Worm (Caenorhabditis elegans) whole organism, L4/young adult: ENCODE data around the gene Y17D7C.2.
"Not testable (repeated sequence)": the region's sequence is repeated elsewhere in the genome, so short reads cannot be mapped to it uniquely, and the experiment has no call there.

Source experiments
- W03F9.2 ChIP-seq: fragments of 150-350 bp; optimal IDR thresholded peaks from 2 replicates; lab custom pipeline; 2014; ENCODE audit warnings: missing biosample characterization, missing genetic modification characterization
- dao-5 ChIP-seq: sonication (generic microtip); optimal IDR thresholded peaks from 2 replicates; lab custom pipeline; 2016; ENCODE audit warnings: missing genotype, missing genetic modification characterization, moderate library complexity, missing compliant biosample characterization
- him-1 ChIP-seq: sonication (generic microtip); optimal IDR thresholded peaks from 2 replicates; lab custom pipeline; 2016; ENCODE audit warnings: missing genotype, missing genetic modification reagents, missing genetic modification characterization, missing compliant biosample characterization

Gene Y17D7C.2

DNA sequence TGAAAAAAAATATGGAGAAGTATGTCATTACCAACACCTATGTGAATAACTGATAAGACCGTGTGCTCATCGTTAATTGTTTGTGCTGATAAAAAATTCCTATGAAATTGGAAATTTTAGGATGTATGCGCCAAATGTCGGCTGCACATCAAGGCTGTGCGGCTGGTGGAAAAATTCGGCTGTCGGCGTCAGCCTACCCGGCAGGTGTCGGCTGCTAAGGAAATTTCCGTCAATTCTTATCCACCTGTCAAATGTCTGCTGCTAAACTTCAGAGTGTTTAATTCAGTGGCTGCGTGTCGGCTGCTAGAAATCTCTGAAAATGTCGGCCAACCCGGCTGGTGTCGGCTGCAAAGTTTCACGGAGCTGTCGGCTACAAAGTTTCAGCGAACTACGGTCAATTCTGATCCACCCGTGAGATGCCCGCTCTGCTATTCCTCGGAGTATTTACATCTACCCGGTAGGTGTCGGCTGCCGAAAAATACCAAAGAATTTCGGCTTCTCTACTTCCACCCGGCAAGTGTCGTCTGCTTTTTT lies at the start of gene Y17D7C.2:
Y17D7C.2 (minus strand) TSS at position 32 of the 534 bp plus-strand sequence.
- TF ChIP-seq W03F9.2 (tag; lab: Kevin White, UChicago) = no peak
- TF ChIP-seq him-1 (tag; lab: Kevin White, UChicago) = no peak
- no peak for TF ChIP-seq dao-5

DNA sequence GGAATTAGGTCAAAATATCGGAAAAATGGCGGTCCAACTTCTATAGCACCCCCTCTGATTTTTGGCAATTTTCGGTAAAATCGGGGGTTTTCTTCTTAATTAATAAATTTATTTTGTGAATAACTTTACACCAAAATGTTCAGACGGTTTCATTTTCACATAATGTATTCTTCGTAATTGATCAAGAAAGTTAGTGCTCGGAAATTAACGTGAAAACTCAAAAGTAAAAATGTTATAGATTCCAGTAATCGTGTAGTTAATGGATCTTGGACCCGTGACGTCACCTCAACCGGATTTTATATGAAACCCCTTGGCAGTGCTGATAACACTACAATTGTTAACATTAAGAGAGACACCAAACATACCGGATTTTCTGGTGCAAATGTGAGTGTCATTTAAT lies 42.3 kb upstream of the Y17D7C.2 start, which contains the start of gene F11D11.22:
F11D11.22 (plus strand) TSS at position 301 of the 400 bp plus-strand sequence.
- not testable (repeated sequence) for TF ChIP-seq W03F9.2 (tag; lab: Kevin White, UChicago); dao-5; him-1 (tag; lab: Kevin White, UChicago)

ce11 chrV:18761078-18761477 lies 41.3 kb upstream of the Y17D7C.2 start, which contains the start of gene F11D11.4:
Gene F11D11.4, plus strand, starts transcription at chrV:18761378.
- TF ChIP-seq him-1 (tag; lab: Kevin White, UChicago) (no peak), W03F9.2 (tag; lab: Kevin White, UChicago) (no peak), dao-5 (no peak)

DNA sequence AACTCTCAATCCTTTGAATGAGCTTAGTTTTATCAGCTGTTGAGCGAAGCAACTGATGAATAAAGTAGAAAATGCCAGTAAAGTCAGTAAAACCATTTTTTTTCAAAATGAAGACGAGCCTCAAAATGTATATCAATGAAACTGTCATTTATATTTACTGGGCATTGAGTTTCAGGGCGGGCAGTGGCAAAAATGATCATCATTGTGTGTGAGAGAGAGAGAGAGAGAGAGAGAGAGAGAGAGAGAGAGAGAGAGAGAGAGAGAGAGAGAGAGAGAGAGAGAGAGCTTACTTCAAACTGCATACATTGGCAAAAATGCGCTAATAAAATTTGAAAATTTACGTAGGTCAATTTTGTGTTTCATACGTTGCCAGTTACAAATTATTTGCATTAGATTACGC lies 40.4 kb upstream of the Y17D7C.2 start, which contains the start of gene F11D11.3:
F11D11.3 (minus strand) TSS at position 101 of the 400 bp plus-strand sequence.
- TF ChIP-seq dao-5 (no peak), him-1 (tag; lab: Kevin White, UChicago) (no peak), W03F9.2 (tag; lab: Kevin White, UChicago) (no peak)

DNA sequence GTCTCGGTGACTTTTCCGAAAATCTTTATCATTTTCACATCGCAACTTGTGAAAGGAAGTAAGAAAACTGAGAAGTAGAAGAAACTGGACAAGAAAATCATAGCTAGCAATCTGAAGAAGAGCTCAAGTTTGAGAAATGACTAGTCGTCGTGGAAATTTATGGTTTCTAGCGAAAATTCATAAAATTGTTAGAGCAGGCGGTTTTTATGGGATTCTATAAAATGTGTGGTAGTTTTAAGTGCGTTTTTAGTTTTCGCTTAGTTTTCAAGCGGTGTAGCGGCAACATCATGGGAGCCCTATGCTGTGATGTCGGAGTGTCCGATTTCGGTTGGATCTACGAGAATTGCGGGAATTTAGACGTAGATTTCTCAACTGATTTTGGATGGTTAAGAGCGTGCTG lies 34.5 kb upstream of the Y17D7C.2 start, which contains the start of gene clec-254:
clec-254 (minus strand) TSS at position 101 of the 400 bp plus-strand sequence.
- not testable (repeated sequence) for TF ChIP-seq dao-5; him-1 (tag; lab: Kevin White, UChicago); W03F9.2 (tag; lab: Kevin White, UChicago)

- TF ChIP-seq dao-5 (no peak), him-1 (tag; lab: Kevin White, UChicago) (no peak), W03F9.2 (tag; lab: Kevin White, UChicago) (no peak)
Measured at ce11 chrV:18753036-18753435, 33.2 kb upstream of the Y17D7C.2 start, which contains the start of gene F11D11.6. Gene F11D11.6, minus strand, starts transcription at chrV:18753136.

DNA sequence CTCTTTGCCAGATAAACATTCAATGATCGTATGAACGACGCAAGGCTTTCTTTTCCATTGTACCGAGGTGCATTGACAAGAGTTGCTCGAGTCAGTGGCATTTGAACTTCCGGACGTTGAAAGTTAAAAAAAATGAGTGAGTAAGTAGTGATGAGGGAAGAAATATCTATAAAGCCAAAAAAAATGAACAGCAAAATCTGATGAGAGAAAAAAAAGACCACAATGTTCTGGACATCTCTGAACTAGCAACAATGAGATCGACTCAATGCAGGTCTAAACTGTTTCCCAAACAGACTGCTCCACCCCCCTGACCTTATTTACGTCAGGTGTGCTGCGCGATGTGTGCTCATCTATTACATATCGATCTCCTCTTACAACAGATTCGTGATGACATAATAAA lies 30.7 kb upstream of the Y17D7C.2 start, which contains the start of the genes F11D11.21 and F11D11.12:
F11D11.21 (minus strand) TSS at position 101 of the 400 bp plus-strand sequence.
F11D11.12 (minus strand) TSS at position 238 of the 400 bp plus-strand sequence.
- no peak for TF ChIP-seq him-1 (tag; lab: Kevin White, UChicago)
- no peak for TF ChIP-seq W03F9.2 (tag; lab: Kevin White, UChicago)
- no peak for TF ChIP-seq dao-5

DNA sequence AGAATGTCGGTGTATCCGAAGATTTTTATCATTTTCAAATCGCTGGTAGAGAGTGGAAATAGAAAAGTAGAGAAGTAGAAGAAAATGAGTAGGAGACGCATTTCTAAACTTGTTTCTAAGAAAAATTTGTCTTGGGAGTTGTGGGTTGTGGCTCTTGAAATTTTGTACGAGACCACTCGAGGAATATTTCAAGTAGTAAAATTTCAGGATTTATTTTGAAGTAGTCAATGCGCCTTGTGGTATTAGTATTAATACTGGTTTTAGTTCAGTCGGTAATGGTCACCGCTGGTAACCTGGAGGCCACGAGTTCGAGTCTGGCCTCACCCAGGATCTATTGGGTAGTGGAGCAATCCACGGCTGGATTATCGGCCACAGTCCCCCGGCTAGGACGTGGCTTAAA lies 28.9 kb upstream of the Y17D7C.2 start, which contains the start of gene clec-252:
clec-252 (minus strand) TSS at position 101 of the 400 bp plus-strand sequence.
- no peak for TF ChIP-seq W03F9.2 (tag; lab: Kevin White, UChicago)
- no peak for TF ChIP-seq him-1 (tag; lab: Kevin White, UChicago)
- no peak for TF ChIP-seq dao-5

ce11 chrV:18746937-18747660 lies 27.3 kb upstream of the Y17D7C.2 start, which contains the start of gene clec-251:
Gene clec-251, minus strand, starts transcription at chrV:18746987.
- TF ChIP-seq dao-5 (no peak), W03F9.2 (tag; lab: Kevin White, UChicago) (no peak), him-1 (tag; lab: Kevin White, UChicago) (no peak)

DNA sequence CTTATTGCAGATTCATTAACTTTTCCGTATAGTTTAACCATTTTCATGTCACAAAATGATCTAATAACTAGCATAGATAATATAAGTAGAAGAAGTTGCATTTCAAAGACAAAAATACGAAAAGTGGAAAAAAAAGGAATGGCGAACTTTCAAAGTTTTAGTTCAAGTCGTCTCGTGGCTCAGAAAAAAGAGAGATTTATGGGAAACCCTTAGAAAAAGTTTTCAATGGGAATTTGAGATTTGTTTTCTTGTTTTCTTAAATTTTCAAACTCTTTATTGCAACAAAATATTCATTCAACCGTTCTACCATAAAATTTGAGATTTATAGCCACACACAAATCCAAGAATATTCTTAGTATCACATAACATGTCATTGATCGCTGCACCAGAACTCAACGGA lies 22.3 kb upstream of the Y17D7C.2 start, which contains the start of gene clec-250:
clec-250 (minus strand) TSS at position 101 of the 400 bp plus-strand sequence.
- TF ChIP-seq dao-5 = no peak
- no peak for TF ChIP-seq W03F9.2 (tag; lab: Kevin White, UChicago)
- no peak for TF ChIP-seq him-1 (tag; lab: Kevin White, UChicago)

DNA sequence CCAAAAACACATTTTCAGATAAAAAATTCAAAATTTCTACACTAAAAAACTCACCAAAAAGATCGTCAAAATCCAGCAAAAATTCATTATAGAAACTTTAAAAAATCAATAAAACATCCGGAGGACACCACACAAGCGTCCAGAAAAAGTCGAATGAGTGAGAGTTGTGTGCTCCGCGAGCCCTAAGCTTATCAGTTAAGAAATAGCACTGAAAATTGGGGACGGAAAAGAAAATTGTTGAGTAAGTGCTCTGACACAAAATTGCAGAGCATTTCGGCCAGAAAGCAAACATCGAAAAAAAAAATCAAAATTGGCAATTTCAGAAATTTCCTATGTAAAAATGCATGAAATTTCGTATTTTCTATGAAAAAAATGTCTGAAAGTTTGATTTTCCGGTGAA lies 17.9 kb upstream of the Y17D7C.2 start:
- TF ChIP-seq W03F9.2 (tag; lab: Kevin White, UChicago) = no peak
- TF ChIP-seq him-1 (tag; lab: Kevin White, UChicago) = no peak
- no peak for TF ChIP-seq dao-5

- TF ChIP-seq him-1 (tag; lab: Kevin White, UChicago) (no peak), dao-5 (no peak), W03F9.2 (tag; lab: Kevin White, UChicago) (no peak)
Measured at ce11 chrV:18734381-18734780, 14.6 kb upstream of the Y17D7C.2 start, which contains the start of gene scl-20. Gene scl-20, minus strand, starts transcription at chrV:18734481.

DNA sequence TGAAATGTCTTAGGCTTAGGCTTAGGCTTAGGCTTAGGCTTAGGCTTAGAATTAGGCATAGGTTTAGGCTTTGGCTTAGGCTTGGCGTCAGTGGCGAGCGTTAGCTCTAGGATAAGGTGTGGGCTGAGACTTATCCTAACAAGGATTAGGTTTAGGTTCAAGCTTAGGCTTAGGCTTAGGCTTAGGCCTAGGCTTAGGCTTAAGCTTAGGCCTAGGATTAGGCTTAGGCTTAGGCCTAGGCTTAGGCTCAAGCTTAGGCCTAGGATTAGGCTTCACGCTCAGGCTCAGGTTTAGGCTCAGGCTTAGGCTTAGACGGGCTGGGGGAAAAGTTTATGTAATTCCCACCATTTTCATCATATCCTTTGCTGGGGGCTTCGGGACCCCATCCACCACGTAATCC lies 14.2 kb upstream of the Y17D7C.2 start:
- no peak for TF ChIP-seq dao-5
- TF ChIP-seq W03F9.2 (tag; lab: Kevin White, UChicago) = no peak
- no peak for TF ChIP-seq him-1 (tag; lab: Kevin White, UChicago)
